Fruit fly (Drosophila melanogaster): ENCODE measurements around the gene TfIIFalpha.

dm6 chr3R:6341668-6342067 is 38.6 kb upstream of the TfIIFalpha start, which contains the start of gene CG17917:
- TF ChIP-seq ovo (GFP tag; optimal IDR thresholded peaks at IDR 0.05) (no peak), CG1620 (GFP tag; optimal IDR thresholded peaks at IDR 0.05) (no peak), tj (GFP tag; optimal IDR thresholded peaks at IDR 0.05) (no peak), CG11617 (GFP tag; optimal IDR thresholded peaks at IDR 0.05) (no peak), Hr96 (GFP tag; optimal IDR thresholded peaks at IDR 0.05) (no peak), CG5204 (GFP tag; optimal IDR thresholded peaks at IDR 0.05) (no peak), CG7101 (tag; optimal IDR thresholded peaks at IDR 0.05) (no peak)
